Fruit fly (Drosophila melanogaster): ENCODE results near the gene KrT95D.

KrT95D gene

dm6 chr3R:24054227-24054626 lies 22.6 kb upstream of the KrT95D start, which contains the start of gene CG6000 (continued):
- peak; percentile 5 for TF ChIP-seq CG8924 (tag; optimal IDR thresholded peaks at IDR 0.05)
- TF ChIP-seq CG10462 (GFP tag; optimal IDR thresholded peaks at IDR 0.05) = no peak
- TF ChIP-seq lbe (GFP tag; optimal IDR thresholded peaks at IDR 0.05) = peak; percentile 10
- no peak for TF ChIP-seq Fer3 (tag; optimal IDR thresholded peaks at IDR 0.05)
- TF ChIP-seq CG11560 (tag; IDR thresholded peaks at IDR 0.05) = peak; percentile 39; the same call in 1 of the 3 replicates
- TF ChIP-seq BEAF-32 (GFP tag; optimal IDR thresholded peaks at IDR 0.05) = peak; percentile 9
- peak; percentile 5 for TF ChIP-seq CG2116 (GFP tag; optimal IDR thresholded peaks at IDR 0.05)
- TF ChIP-seq gsb-n (tag; optimal IDR thresholded peaks at IDR 0.05) = no peak
- TF ChIP-seq Ets97D (GFP tag; optimal IDR thresholded peaks at IDR 0.05) = no peak
- TF ChIP-seq CG1647 (GFP tag; optimal IDR thresholded peaks at IDR 0.05) = no peak
- no peak for TF ChIP-seq CG31388 (GFP tag; optimal IDR thresholded peaks at IDR 0.05)
- TF ChIP-seq jumu (GFP tag; optimal IDR thresholded peaks at IDR 0.05) = no peak
- no peak for TF ChIP-seq CG18599 (GFP tag; optimal IDR thresholded peaks at IDR 0.05)
- no peak for TF ChIP-seq slp2 (GFP tag; optimal IDR thresholded peaks at IDR 0.05)
- no peak for TF ChIP-seq tna (GFP tag; IDR thresholded peaks at IDR 0.05; ENCODE audit: partially characterized antibody)
- TF ChIP-seq tap (tag; optimal IDR thresholded peaks at IDR 0.05) = no peak
- no peak for TF ChIP-seq CG12769 (tag; optimal IDR thresholded peaks at IDR 0.05)
- peak; percentile 73 for TF ChIP-seq sens (GFP tag)
- no peak for TF ChIP-seq Blimp-1 (GFP tag; optimal IDR thresholded peaks at IDR 0.05)
- no peak for TF ChIP-seq sd (tag; optimal IDR thresholded peaks at IDR 0.05)
- no peak for TF ChIP-seq CG4328 (GFP tag; optimal IDR thresholded peaks at IDR 0.05)
- no peak for TF ChIP-seq ranshi (GFP tag; IDR thresholded peaks at IDR 0.05)
- no peak for TF ChIP-seq CG9215 (GFP tag; IDR thresholded peaks at IDR 0.05)
- TF ChIP-seq CG14014 (GFP tag; IDR thresholded peaks at IDR 0.05) = no peak
- TF ChIP-seq CG15514 (GFP tag; optimal IDR thresholded peaks at IDR 0.05) = peak; percentile 44
- peak; percentile 33 for TF ChIP-seq pzg (GFP tag; optimal IDR thresholded peaks at IDR 0.05)
- TF ChIP-seq CG3995 (GFP tag; optimal IDR thresholded peaks at IDR 0.05) = peak; percentile 60
- TF ChIP-seq dpn (GFP tag; optimal IDR thresholded peaks at IDR 0.05) = no peak
- peak in 1 of 2 experiments; percentile 97 for TF ChIP-seq Pdp1 (GFP tag; optimal IDR thresholded peaks at IDR 0.05)
- no peak for TF ChIP-seq CG18262 (tag; optimal IDR thresholded peaks at IDR 0.05)
- TF ChIP-seq CG2678 (tag; optimal IDR thresholded peaks at IDR 0.05) = no peak
- TF ChIP-seq MBD-R2 (GFP tag; IDR thresholded peaks at IDR 0.05) = peak; percentile 55
- TF ChIP-seq Scr (GFP tag; IDR thresholded peaks at IDR 0.05; ENCODE audit: partially characterized antibody) = peak; percentile 29; the same call in 1 of the 2 replicates
- TF ChIP-seq CG34422 (GFP tag; IDR thresholded peaks at IDR 0.05) = peak; percentile 6; the same call in 1 of the 3 replicates
- no peak for TF ChIP-seq Sry-δ (GFP tag; optimal IDR thresholded peaks at IDR 0.05)
- no peak for TF ChIP-seq Nf-YC (tag; optimal IDR thresholded peaks at IDR 0.05)
- no peak for TF ChIP-seq CG1024 (GFP tag; IDR thresholded peaks at IDR 0.05)
- TF ChIP-seq CG13287 (GFP tag; IDR thresholded peaks at IDR 0.05; ENCODE audit: partially characterized antibody) = peak; percentile 49; the same call in 1 of the 2 replicates
- TF ChIP-seq pum (GFP tag; optimal IDR thresholded peaks at IDR 0.05) = no peak
- TF ChIP-seq MESR4 (GFP tag; optimal IDR thresholded peaks at IDR 0.05) = peak; percentile 20
- no peak for TF ChIP-seq B-H1 (GFP tag; IDR thresholded peaks at IDR 0.05)
- TF ChIP-seq crp (GFP tag; optimal IDR thresholded peaks at IDR 0.05) = peak in 1 of 2 experiments; percentile 87
- no peak for TF ChIP-seq sima (GFP tag; optimal IDR thresholded peaks at IDR 0.05)
- TF ChIP-seq repo (GFP tag; optimal IDR thresholded peaks at IDR 0.05) = no peak
- peak; percentile 88 for TF ChIP-seq Dp (GFP tag; optimal IDR thresholded peaks at IDR 0.05)
- no peak for TF ChIP-seq CG15269 (tag; optimal IDR thresholded peaks at IDR 0.05)
- peak; percentile 22 for TF ChIP-seq CG9437 (GFP tag; optimal IDR thresholded peaks at IDR 0.05)
- no peak for TF ChIP-seq CG1832 (GFP tag; optimal IDR thresholded peaks at IDR 0.05)
- TF ChIP-seq CG8290 (GFP tag; optimal IDR thresholded peaks at IDR 0.05) = no peak
- TF ChIP-seq CG8290 (tag; optimal IDR thresholded peaks at IDR 0.05) = no peak
- TF ChIP-seq TFAM (GFP tag; optimal IDR thresholded peaks at IDR 0.05) = no peak

Data from whole organism, embryonic.